Worm (Caenorhabditis elegans) whole organism, L3 larva: Measurements from ENCODE around the gene fubl-3.

Source experiments
- ZK546.5 ChIP-seq: sonication (generic microtip); optimal IDR thresholded peaks from 2 replicates; lab custom pipeline; 2017; ENCODE audit warnings: missing biosample characterization, missing genetic modification characterization
- ceh-82 ChIP-seq: fragments of 150-350 bp; optimal IDR thresholded peaks from 2 replicates; lab custom pipeline; 2014; ENCODE audit warnings: missing biosample characterization, missing genetic modification characterization
- elt-2 ChIP-seq: sonication (generic microtip); optimal IDR thresholded peaks from 2 replicates; lab custom pipeline; 2016; ENCODE audit warnings: missing genetic modification reagents, mild to moderate bottlenecking, missing genetic modification characterization, missing compliant biosample characterization
- fkh-10 ChIP-seq: sonication (generic microtip); optimal IDR thresholded peaks from 2 replicates; lab custom pipeline; 2017; ENCODE audit warnings: missing biosample characterization, missing genetic modification reagents, missing genetic modification characterization
- jun-1 ChIP-seq: fragments of 150-350 bp; optimal IDR thresholded peaks from 2 replicates; lab custom pipeline; 2014; ENCODE audit warnings: missing biosample characterization, missing genetic modification reagents, missing genetic modification characterization
- nfya-1 ChIP-seq: sonication (generic microtip); optimal IDR thresholded peaks from 2 replicates; lab custom pipeline; 2017; ENCODE audit warnings: missing genetic modification characterization, mild to moderate bottlenecking, missing compliant biosample characterization, antibody characterized with exemption, moderate library complexity; ENCODE audit not compliant: insufficient read depth
- nhr-237 ChIP-seq: fragments of 150-350 bp; optimal IDR thresholded peaks from 2 replicates; lab custom pipeline; 2014; ENCODE audit warnings: missing biosample characterization, missing genetic modification characterization
- nhr-28 ChIP-seq: fragments of 150-350 bp; optimal IDR thresholded peaks from 2 replicates; lab custom pipeline; 2014; ENCODE audit warnings: missing biosample characterization, missing genetic modification characterization
- pqm-1 ChIP-seq: fragments of 150-350 bp; optimal IDR thresholded peaks from 2 replicates; lab custom pipeline; 2017; ENCODE audit warnings: missing biosample characterization, missing genetic modification characterization, inconsistent platforms
- skn-1 ChIP-seq: fragments of 150-350 bp; optimal IDR thresholded peaks from 2 replicates; lab custom pipeline; 2014; ENCODE audit warnings: missing biosample characterization, missing genetic modification characterization
- ztf-11 ChIP-seq: fragments of 150-350 bp; optimal IDR thresholded peaks from 2 replicates; lab custom pipeline; 2014; ENCODE audit warnings: missing biosample characterization, missing genetic modification characterization

DNA sequence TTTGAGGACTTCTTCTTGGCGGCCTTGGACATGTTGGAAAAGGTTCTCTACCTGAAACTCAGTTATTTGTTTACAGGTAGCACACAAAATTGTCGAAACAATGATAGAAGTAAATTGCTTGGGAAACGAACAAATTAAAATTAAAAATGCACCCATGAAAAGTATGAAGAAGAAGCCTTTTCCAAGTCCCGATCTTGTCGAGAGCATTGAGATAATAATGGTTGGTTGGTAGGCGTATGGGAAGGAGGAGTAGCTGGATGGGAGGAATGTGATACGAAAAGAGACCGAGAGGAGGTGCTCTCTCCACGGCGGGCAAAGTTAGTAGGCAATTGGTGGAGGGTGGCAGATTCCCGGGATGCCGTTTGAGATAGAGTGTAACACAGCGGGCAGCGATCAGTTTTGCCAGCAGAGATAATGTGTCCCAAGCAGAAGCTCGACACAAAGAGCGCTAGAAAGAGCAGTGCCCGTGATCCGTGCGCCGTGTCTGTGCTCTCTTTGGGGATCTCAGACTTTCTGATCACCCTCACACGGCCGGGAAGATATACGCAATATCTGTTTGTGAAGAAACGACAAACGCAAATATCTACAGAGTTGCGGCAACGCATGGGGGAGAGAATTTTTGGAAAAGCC lies 22.4 kb downstream of the fubl-3 start, which contains the start of gene mlc-2:
- TF ChIP-seq elt-2 (no peak), ceh-82 (no peak), fkh-10 (GFP tag; lab: Kevin White, UChicago) (no peak), nfya-1 (tag; lab: Kevin White, UChicago) (no peak), nhr-237 (tag; lab: Kevin White, UChicago) (no peak), pqm-1 (no peak), nhr-28 (tag; lab: Kevin White, UChicago) (no peak), ZK546.5 (tag; lab: Kevin White, UChicago) (no peak), skn-1 (tag; lab: Kevin White, UChicago) (no peak), jun-1 (tag; lab: Kevin White, UChicago) (no peak), ztf-11 (tag; lab: Kevin White, UChicago) (no peak)
